Worm (Caenorhabditis elegans) whole organism, early embryonic: Measurements from ENCODE around the gene nhr-253.

Experiments used
- B0310.2 ChIP-seq: sonication (generic microtip); optimal IDR thresholded peaks from 2 replicates; lab custom pipeline; 2016; ENCODE audit warnings: mild to moderate bottlenecking, missing genetic modification characterization, missing compliant biosample characterization
- F13C5.2 ChIP-seq: sonication (generic microtip); optimal IDR thresholded peaks from 2 replicates; lab custom pipeline; 2017; ENCODE audit warnings: mild to moderate bottlenecking, missing genetic modification characterization, inconsistent platforms, missing compliant biosample characterization
- aly-1 ChIP-seq: sonication (generic microtip); optimal IDR thresholded peaks from 2 replicates; lab custom pipeline; 2016; ENCODE audit warnings: missing genetic modification characterization, missing compliant biosample characterization
- ama-1 ChIP-seq: fragments of 150-350 bp; optimal IDR thresholded peaks from 2 replicates; lab custom pipeline; 2014
- ceh-13 ChIP-seq: fragments of 200-800 bp; sonication (Bioruptor generic); optimal IDR thresholded peaks from 2 replicates; lab custom pipeline; 2018; ENCODE audit warnings: mild to moderate bottlenecking, missing genetic modification characterization, missing compliant biosample characterization
- ceh-36 ChIP-seq: sonication (generic microtip); optimal IDR thresholded peaks from 2 replicates; lab custom pipeline; 2016; ENCODE audit warnings: missing genetic modification characterization, inconsistent platforms, missing compliant biosample characterization
- ets-7 ChIP-seq: sonication (generic microtip); optimal IDR thresholded peaks from 2 replicates; lab custom pipeline; 2016; ENCODE audit warnings: missing genotype, missing genetic modification characterization, missing compliant biosample characterization
- flt-1 ChIP-seq: fragments of 200-800 bp; sonication (Bioruptor generic); IDR thresholded peaks from 2 replicates; pipeline ENCODE4 v1.3.6; 2022; ENCODE audit warnings: missing genetic modification characterization, missing compliant biosample characterization
- hmbx-1 ChIP-seq: sonication (generic microtip); optimal IDR thresholded peaks from 2 replicates; lab custom pipeline; 2016; ENCODE audit warnings: mild to moderate bottlenecking, missing genetic modification characterization, missing compliant biosample characterization
- hmg-4 ChIP-seq: fragments of 200-800 bp; sonication (Bioruptor generic); optimal IDR thresholded peaks from 2 replicates; lab custom pipeline; 2018; ENCODE audit warnings: mild to moderate bottlenecking, missing genetic modification characterization, missing compliant biosample characterization
- hnd-1 ChIP-seq: sonication (generic microtip); optimal IDR thresholded peaks from 2 replicates; lab custom pipeline; 2016; ENCODE audit warnings: missing genetic modification characterization, missing compliant biosample characterization
- pes-1 ChIP-seq: fragments of 200-800 bp; sonication (Bioruptor generic); IDR thresholded peaks from 2 replicates; pipeline ENCODE4 v1.3.6; 2022; ENCODE audit warnings: missing genetic modification reagents, missing genetic modification characterization, missing compliant biosample characterization
- scrt-1 ChIP-seq: fragments of 200-800 bp; sonication (Bioruptor generic); IDR thresholded peaks from 2 replicates; pipeline ENCODE4 v1.3.6; 2022; ENCODE audit warnings: missing genetic modification characterization, missing compliant biosample characterization
- sea-1 ChIP-seq: fragments of 200-800 bp; sonication (Bioruptor generic); conservative IDR thresholded peaks from 2 replicates; pipeline ENCODE4 v1.3.6; 2022; ENCODE audit warnings: missing genetic modification characterization, missing compliant biosample characterization
- tbx-11 ChIP-seq: fragments of 200-800 bp; sonication (Bioruptor generic); IDR thresholded peaks from 2 replicates; pipeline ENCODE4 v1.3.6; 2022; ENCODE audit warnings: missing genetic modification characterization, missing compliant biosample characterization
- tbx-37 ChIP-seq: fragments of 200-800 bp; sonication (Bioruptor generic); conservative IDR thresholded peaks from 2 replicates; pipeline ENCODE4 v1.3.6; 2022; ENCODE audit warnings: missing genetic modification reagents, missing genetic modification characterization, missing compliant biosample characterization
- tra-4 ChIP-seq: sonication (generic microtip); optimal IDR thresholded peaks from 2 replicates; lab custom pipeline; 2017; ENCODE audit warnings: missing genetic modification characterization, missing compliant biosample characterization

Gene nhr-253

DNA sequence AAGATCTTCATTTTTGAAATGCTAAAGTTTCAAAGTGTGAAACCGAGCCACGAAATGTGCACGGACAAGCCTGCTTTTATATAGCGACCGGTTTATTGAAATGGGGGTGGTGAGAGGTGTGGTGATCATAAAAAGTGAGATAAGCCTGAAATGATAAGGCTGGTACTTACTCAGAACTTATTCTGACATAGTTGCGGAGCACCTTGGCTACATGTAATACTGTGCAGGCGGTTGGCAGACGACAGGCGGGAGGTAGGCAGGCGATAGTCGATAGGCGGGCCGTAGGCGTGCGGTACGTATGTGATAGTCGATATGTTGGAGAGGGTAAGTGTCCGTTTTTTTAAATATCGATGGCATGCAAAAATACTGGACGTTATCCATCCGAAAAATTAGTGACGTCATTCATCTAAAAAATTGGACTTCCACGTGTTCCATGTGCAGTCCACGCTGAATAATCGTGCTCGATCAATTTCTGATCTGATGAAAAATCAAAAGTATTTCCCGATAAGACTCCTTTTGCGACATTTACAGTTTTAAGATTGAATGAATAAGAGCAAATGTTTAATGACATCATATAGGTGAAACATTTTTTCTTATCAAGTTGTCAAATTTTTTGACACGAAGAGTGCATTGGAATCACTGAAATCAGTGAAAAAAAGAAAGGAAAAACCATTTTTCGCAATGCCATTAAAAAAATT, 21.4 kb downstream of the nhr-253 start, which contains the start of gene irg-8:
Gene irg-8, minus strand, starts transcription at position 51 of the 698 bp plus-strand sequence.
- TF ChIP-seq hmg-4 (no peak), ama-1 (no peak), sea-1 (GFP tag; lab: Robert Waterston, UW) (no peak), tra-4 (tag; lab: Kevin White, UChicago) (no peak), ceh-13 (no peak), B0310.2 (tag; lab: Kevin White, UChicago) (no peak), scrt-1 (GFP tag; lab: Robert Waterston, UW) (no peak), hnd-1 (no peak), F13C5.2 (tag; lab: Kevin White, UChicago) (no peak), pes-1 (GFP tag; lab: Robert Waterston, UW) (no peak), tbx-11 (no peak), tbx-37 (no peak), aly-1 (no peak), hmbx-1 (tag; lab: Kevin White, UChicago) (no peak), flt-1 (no peak)

DNA sequence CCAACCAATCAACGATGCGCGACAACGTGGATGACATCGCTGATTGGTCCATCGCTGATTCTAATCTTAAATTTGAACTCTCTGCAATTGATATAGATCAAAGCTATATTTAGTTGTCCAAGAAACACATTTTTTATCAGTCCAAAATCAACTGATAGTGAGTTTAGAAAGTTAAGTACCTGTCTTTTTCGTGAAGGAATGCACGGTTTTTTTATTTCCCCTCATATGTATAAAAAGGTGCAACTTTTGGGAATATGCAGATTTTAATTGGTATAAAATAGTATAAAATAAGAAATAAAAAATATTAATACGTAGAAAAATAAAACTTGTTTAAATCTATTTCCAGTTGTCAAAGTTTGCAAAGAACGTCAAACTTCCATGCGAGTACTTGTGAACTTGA, 22.0 kb downstream of the nhr-253 start, which contains the start of gene Y39D8A.1:
Gene Y39D8A.1, plus strand, starts transcription at position 301 of the 400 bp plus-strand sequence.
- TF ChIP-seq ceh-36 = no peak
- TF ChIP-seq sea-1 (GFP tag; lab: Robert Waterston, UW) = no peak
- no peak for TF ChIP-seq F13C5.2 (tag; lab: Kevin White, UChicago)
- no peak for TF ChIP-seq ets-7 (tag; lab: Kevin White, UChicago)
- TF ChIP-seq ama-1 = no peak
- no peak for TF ChIP-seq scrt-1 (GFP tag; lab: Robert Waterston, UW)
- TF ChIP-seq ceh-13 = no peak
- no peak for TF ChIP-seq pes-1 (GFP tag; lab: Robert Waterston, UW)
- no peak for TF ChIP-seq tbx-37
- no peak for TF ChIP-seq tbx-11
- no peak for TF ChIP-seq hnd-1

DNA sequence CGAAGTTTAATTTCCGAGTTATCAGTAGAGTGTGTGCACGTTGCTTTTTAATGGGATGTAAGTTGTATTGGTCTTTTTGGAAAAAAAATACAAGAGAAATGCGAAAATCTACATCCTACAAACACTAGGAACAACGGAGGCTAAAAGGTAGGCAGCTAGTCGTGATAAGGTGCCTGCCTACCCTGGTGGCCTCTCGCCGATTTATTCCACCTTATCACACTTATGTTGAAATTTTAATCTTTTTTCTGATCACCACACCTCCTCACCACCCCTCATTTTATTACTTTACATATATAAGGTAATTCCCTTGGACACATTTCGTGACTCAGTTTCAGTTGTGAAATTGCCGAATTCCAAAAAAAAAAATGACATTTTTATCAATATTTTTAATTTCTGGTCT, 25.7 kb downstream of the nhr-253 start, which contains the start of gene dod-20:
Gene dod-20, plus strand, starts transcription at position 301 of the 400 bp plus-strand sequence.
- no peak for TF ChIP-seq hnd-1
- TF ChIP-seq aly-1 = no peak
- TF ChIP-seq flt-1 = no peak
- no peak for TF ChIP-seq tbx-37
- TF ChIP-seq B0310.2 (tag; lab: Kevin White, UChicago) = no peak
- TF ChIP-seq ceh-36 = no peak
- no peak for TF ChIP-seq ama-1
- no peak for TF ChIP-seq hmg-4
- no peak for TF ChIP-seq tra-4 (tag; lab: Kevin White, UChicago)
- TF ChIP-seq ets-7 (tag; lab: Kevin White, UChicago) = no peak
- no peak for TF ChIP-seq F13C5.2 (tag; lab: Kevin White, UChicago)
- TF ChIP-seq pes-1 (GFP tag; lab: Robert Waterston, UW) = no peak
- no peak for TF ChIP-seq sea-1 (GFP tag; lab: Robert Waterston, UW)
- TF ChIP-seq ceh-13 = no peak
- TF ChIP-seq hmbx-1 (tag; lab: Kevin White, UChicago) = no peak
- TF ChIP-seq scrt-1 (GFP tag; lab: Robert Waterston, UW) = no peak

DNA sequence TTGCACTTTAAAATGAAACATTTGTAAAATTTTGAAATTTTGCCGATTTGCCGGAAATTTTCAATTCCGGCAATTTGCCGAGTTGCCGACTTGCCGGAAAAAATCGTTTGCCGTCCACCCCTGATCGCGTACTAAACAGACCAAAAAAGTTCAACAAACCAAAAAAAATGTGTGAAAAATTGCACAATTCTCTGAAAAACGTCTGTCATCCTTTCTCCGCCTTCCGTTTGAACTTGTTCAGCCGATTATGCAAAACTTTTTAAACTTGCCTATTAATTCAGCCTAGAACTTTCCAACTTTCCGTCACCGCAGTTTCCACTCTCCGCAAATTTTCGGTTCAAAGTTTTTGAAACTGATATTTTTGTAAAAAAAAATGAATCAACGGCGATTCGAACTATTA, 27.7 kb downstream of the nhr-253 start, which contains the start of gene B0554.5:
Gene B0554.5, plus strand, starts transcription at position 301 of the 400 bp plus-strand sequence.
- TF ChIP-seq hmbx-1 (tag; lab: Kevin White, UChicago) (no peak), B0310.2 (tag; lab: Kevin White, UChicago) (no peak), tbx-11 (no peak), F13C5.2 (tag; lab: Kevin White, UChicago) (no peak), ets-7 (tag; lab: Kevin White, UChicago) (no peak), pes-1 (GFP tag; lab: Robert Waterston, UW) (no peak), tbx-37 (no peak), ceh-13 (no peak), ama-1 (no peak), sea-1 (GFP tag; lab: Robert Waterston, UW) (no peak), flt-1 (no peak), scrt-1 (GFP tag; lab: Robert Waterston, UW) (no peak), aly-1 (no peak), tra-4 (tag; lab: Kevin White, UChicago) (no peak), hmg-4 (no peak), ceh-36 (no peak), hnd-1 (no peak)

DNA sequence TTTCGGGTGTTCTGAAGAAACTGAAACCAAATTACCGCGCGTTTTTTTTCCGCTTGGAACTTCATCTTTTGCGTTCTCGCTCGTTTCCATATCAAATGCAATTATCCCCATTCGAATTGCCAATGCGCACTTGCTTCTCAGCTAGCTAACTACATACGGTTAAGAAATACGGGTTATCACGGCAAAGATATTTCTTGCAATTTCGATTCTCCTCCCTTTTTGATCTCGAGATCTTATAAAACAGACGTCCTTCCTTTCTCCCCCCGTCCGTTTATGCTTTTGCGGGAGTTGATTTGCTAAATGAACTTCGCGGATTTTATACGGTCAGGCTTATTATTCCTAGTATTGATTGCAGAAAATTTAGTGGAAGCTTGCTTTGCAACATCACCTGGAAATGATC, 32.5 kb downstream of the nhr-253 start, which contains the start of gene B0554.4:
Gene B0554.4, plus strand, starts transcription at position 301 of the 400 bp plus-strand sequence.
- no peak for TF ChIP-seq F13C5.2 (tag; lab: Kevin White, UChicago)

DNA sequence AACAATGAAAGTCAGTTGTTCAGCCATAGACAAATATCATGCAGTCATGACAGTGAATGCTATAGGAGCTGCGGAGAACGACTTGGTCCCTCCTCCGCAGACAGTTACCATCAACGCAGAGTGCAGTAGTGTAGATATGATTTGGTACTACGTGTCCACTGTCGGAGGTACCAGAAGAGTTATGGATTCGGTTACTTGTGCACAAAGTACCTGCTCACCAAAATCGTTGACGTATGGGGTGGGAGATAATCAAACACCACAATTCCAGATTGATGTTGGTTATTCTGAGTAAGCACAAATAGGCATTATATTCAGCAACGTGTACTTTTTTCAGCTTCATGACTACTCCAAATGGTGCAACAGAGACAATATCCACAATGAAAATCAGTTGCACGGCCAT, 36.6 kb downstream of the nhr-253 start:
- TF ChIP-seq tra-4 (tag; lab: Kevin White, UChicago) (no peak), hmg-4 (no peak), tbx-37 (no peak), hmbx-1 (tag; lab: Kevin White, UChicago) (no peak), ets-7 (tag; lab: Kevin White, UChicago) (no peak), ceh-36 (no peak), F13C5.2 (tag; lab: Kevin White, UChicago) (no peak), pes-1 (GFP tag; lab: Robert Waterston, UW) (no peak)

DNA sequence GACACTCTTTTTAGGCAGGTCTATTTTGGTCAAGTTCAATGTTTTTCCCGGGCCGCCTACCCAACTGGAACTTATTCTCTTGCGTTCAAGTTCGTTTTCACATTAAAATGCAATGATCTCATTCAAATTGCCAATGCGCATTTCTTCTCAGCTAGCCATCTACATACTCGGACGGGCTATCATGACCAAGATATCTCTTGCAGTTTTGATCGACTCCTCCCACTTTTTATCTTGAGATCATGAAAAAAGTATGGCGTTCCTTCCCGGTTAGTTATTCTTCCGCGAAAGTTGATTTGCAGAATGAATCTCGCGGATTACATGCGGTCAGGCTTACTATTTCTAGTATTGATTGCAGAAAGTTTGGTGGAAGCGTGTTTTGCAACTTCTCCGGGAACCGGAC, 37.5 kb downstream of the nhr-253 start, which contains the start of gene B0554.2:
Gene B0554.2, plus strand, starts transcription at position 301 of the 400 bp plus-strand sequence.
- no peak for TF ChIP-seq ceh-36
- no peak for TF ChIP-seq sea-1 (GFP tag; lab: Robert Waterston, UW)

DNA sequence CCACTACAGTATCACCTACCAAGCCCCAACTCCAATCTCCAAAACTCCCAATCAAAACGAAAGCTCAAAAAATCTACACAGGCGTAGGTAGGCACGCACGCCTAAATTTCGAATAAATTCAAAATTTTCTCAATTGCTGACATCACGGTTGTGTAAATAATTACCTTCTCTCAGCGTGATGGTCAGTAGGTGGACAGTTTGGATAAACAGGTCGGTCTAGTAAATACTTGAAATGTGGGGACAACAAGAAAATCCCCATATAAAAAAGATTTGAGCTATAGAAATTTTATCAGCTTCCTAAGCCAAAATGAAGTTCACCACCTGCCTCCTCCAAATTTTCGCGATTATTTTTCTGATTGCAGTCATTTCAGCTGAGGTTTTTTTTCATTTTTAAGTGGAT, 41.7 kb downstream of the nhr-253 start, which contains the start of gene B0554.1:
Gene B0554.1, plus strand, starts transcription at position 301 of the 400 bp plus-strand sequence.
- no peak for TF ChIP-seq F13C5.2 (tag; lab: Kevin White, UChicago)
- TF ChIP-seq pes-1 (GFP tag; lab: Robert Waterston, UW) = no peak
- no peak for TF ChIP-seq hmg-4
- TF ChIP-seq ceh-13 = no peak
- TF ChIP-seq hnd-1 = no peak
- no peak for TF ChIP-seq ceh-36
- no peak for TF ChIP-seq sea-1 (GFP tag; lab: Robert Waterston, UW)
- no peak for TF ChIP-seq tbx-37
- no peak for TF ChIP-seq tra-4 (tag; lab: Kevin White, UChicago)
- no peak for TF ChIP-seq tbx-11
- TF ChIP-seq ets-7 (tag; lab: Kevin White, UChicago) = no peak
- no peak for TF ChIP-seq aly-1
- TF ChIP-seq hmbx-1 (tag; lab: Kevin White, UChicago) = no peak
- no peak for TF ChIP-seq B0310.2 (tag; lab: Kevin White, UChicago)
- TF ChIP-seq flt-1 = no peak
